Worm (Caenorhabditis elegans) whole organism, dauer: ENCODE data around the gene rps-12.

Experiments
- unc-62 ChIP-seq: sonication (generic microtip); optimal IDR thresholded peaks from 2 replicates; lab custom pipeline; 2017; ENCODE audit warnings: missing biosample characterization, missing genetic modification reagents, missing genetic modification characterization

rps-12 gene

DNA sequence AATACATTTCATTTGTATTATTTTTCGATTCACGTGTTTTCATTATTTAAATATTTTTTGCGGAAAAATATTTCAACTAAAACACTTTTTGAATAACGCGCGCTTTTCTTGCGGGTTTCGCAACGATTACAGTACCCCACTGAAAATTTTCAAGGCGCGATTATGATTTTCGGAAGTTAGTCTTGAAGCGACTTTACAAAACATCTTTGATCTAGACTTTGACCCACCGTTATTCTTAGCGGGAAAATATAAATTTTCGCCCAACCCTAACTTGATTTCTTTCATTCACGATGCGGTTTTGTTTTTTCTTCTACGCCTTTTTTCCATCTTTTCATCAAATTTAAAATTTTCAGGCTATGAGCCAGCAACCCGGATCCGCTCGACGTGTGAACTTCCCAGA, 48.7 kb downstream of the rps-12 start, which contains the start of gene egg-1:
Gene egg-1 (plus strand): TSS at position 354 of the 400 bp plus-strand sequence.
- no peak for TF ChIP-seq unc-62 (GFP tag; lab: Kevin White, UChicago)

DNA sequence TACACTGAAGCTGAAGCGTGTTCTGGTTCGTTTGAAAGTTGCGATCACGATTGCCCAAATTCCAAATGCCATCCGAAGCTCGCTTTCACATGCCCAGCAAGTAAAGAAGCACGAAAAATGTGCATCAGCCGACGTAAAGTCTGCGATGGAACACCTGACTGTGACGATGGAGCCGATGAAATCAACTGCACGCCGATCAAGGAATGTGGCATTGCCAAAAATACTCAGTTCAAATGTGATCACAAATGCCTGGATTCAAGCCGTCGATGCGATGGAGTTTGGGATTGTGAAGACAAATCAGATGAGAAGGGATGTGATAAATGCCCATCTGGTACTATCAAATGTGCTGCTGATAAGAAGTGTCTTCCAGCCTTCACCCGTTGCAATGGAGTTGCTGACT, 50.3 kb downstream of the rps-12 start:
- no peak for TF ChIP-seq unc-62 (GFP tag; lab: Kevin White, UChicago)
